Fruit fly (Drosophila melanogaster) whole organism, embryonic: ENCODE data around the gene CG10195.

Experiments
- Atf3 ChIP-seq: fragments of 200-800 bp; sonication (Bioruptor generic); optimal IDR thresholded peaks from 3 replicates; lab custom pipeline; 2016; ENCODE audit warnings: missing biosample characterization, missing genetic modification characterization
- C15 ChIP-seq: fragments of 200-800 bp; sonication (Bioruptor generic); IDR thresholded peaks from 3 replicates; pipeline ENCODE4 v1.3.6; 2022; ENCODE audit warnings: missing biosample characterization, missing genetic modification characterization
- CG10654 ChIP-seq: fragments of 200-800 bp; sonication (Bioruptor generic); optimal IDR thresholded peaks from 2 replicates; lab custom pipeline; 2016; ENCODE audit warnings: missing biosample characterization, missing genetic modification characterization
- CG11085 ChIP-seq: fragments of 200-800 bp; sonication (Bioruptor generic); IDR thresholded peaks from 2 replicates; pipeline ENCODE4 v1.3.6; 2022; ENCODE audit warnings: missing biosample characterization, missing genetic modification characterization
- CG12071 ChIP-seq: fragments of 200-800 bp; sonication (Bioruptor generic); optimal IDR thresholded peaks from 3 replicates; lab custom pipeline; 2018; ENCODE audit warnings: missing biosample characterization, mild to moderate bottlenecking, missing genetic modification characterization
- CG12391 ChIP-seq: fragments of 200-800 bp; sonication (Bioruptor generic); optimal IDR thresholded peaks from 3 replicates; lab custom pipeline; 2018; ENCODE audit warnings: missing biosample characterization, mild to moderate bottlenecking, missing genetic modification characterization, moderate library complexity
- CG15514 ChIP-seq: fragments of 200-800 bp; sonication (Bioruptor generic); optimal IDR thresholded peaks from 3 replicates; lab custom pipeline; 2017; ENCODE audit warnings: missing biosample characterization, missing genetic modification characterization, mild to moderate bottlenecking, moderate library complexity, missing genetic modification reagents
- CG16779 ChIP-seq: fragments of 200-800 bp; sonication (Bioruptor generic); IDR thresholded peaks from 2 replicates; pipeline ENCODE4 v1.3.6; 2022; ENCODE audit warnings: missing biosample characterization, missing genetic modification characterization
- CG16815 ChIP-seq: fragments of 200-800 bp; sonication (Bioruptor generic); optimal IDR thresholded peaks from 3 replicates; lab custom pipeline; 2017; ENCODE audit warnings: missing biosample characterization, mild to moderate bottlenecking, missing genetic modification characterization
- CG18011 ChIP-seq: fragments of 200-800 bp; sonication (Bioruptor generic); optimal IDR thresholded peaks from 2 replicates; lab custom pipeline; 2017; ENCODE audit warnings: missing biosample characterization, missing genetic modification characterization, mild to moderate bottlenecking, moderate library complexity, missing genotype
- CG18619 ChIP-seq: fragments of 200-800 bp; sonication (Bioruptor generic); optimal IDR thresholded peaks from 3 replicates; lab custom pipeline; 2017; ENCODE audit warnings: missing biosample characterization, mild to moderate bottlenecking, missing genetic modification characterization
- CG2116 ChIP-seq: fragments of 200-800 bp; sonication (Bioruptor generic); optimal IDR thresholded peaks from 3 replicates; lab custom pipeline; 2018; ENCODE audit warnings: missing biosample characterization, mild to moderate bottlenecking, missing genetic modification characterization
- CG30020 ChIP-seq: fragments of 200-800 bp; optimal IDR thresholded peaks from 2 replicates; lab custom pipeline; 2019; ENCODE audit warnings: missing biosample characterization, mild to moderate bottlenecking, missing genetic modification characterization, moderate library complexity
- CG33213 ChIP-seq: fragments of 200-800 bp; sonication (Bioruptor generic); optimal IDR thresholded peaks from 3 replicates; lab custom pipeline; 2016; ENCODE audit warnings: missing biosample characterization, missing genetic modification characterization
- CG3407 ChIP-seq: fragments of 200-800 bp; sonication (Bioruptor generic); optimal IDR thresholded peaks from 2 replicates; lab custom pipeline; 2018; ENCODE audit warnings: missing biosample characterization, mild to moderate bottlenecking, missing genetic modification characterization
- CG43689 ChIP-seq: fragments of 200-800 bp; sonication (Bioruptor generic); IDR thresholded peaks from 2 replicates; pipeline ENCODE4 v1.3.6; 2022; ENCODE audit warnings: missing biosample characterization, missing genetic modification characterization
- CG5180 ChIP-seq: fragments of 200-800 bp; sonication (Bioruptor generic); optimal IDR thresholded peaks from 3 replicates; lab custom pipeline; 2017; ENCODE audit warnings: missing biosample characterization, missing genetic modification characterization, mild to moderate bottlenecking, moderate library complexity, missing genetic modification reagents
- CG5953 ChIP-seq: fragments of 200-800 bp; sonication (Bioruptor generic); IDR thresholded peaks from 2 replicates; pipeline ENCODE4 v1.3.6; 2022; ENCODE audit warnings: missing biosample characterization, missing genetic modification characterization
- CG8359 ChIP-seq: fragments of 200-800 bp; sonication (Bioruptor generic); optimal IDR thresholded peaks from 2 replicates; lab custom pipeline; 2017; ENCODE audit warnings: missing biosample characterization, mild to moderate bottlenecking, missing genetic modification characterization, borderline replicate concordance
- CG9215 ChIP-seq: fragments of 200-800 bp; sonication (Bioruptor generic); IDR thresholded peaks from 2 replicates; pipeline ENCODE4 v1.3.6; 2022; ENCODE audit warnings: missing biosample characterization, missing genetic modification characterization
- CoRest ChIP-seq: fragments of 200-800 bp; sonication (Bioruptor generic); optimal IDR thresholded peaks from 3 replicates; lab custom pipeline; 2018; ENCODE audit warnings: missing biosample characterization, mild to moderate bottlenecking, missing genetic modification characterization, moderate library complexity
- Drgx ChIP-seq: fragments of 200-800 bp; sonication (Bioruptor generic); IDR thresholded peaks from 2 replicates; pipeline ENCODE4 v1.3.6; 2022; ENCODE audit warnings: missing biosample characterization, missing genetic modification characterization
- Jarid2 ChIP-seq: fragments of 200-800 bp; sonication (Bioruptor generic); optimal IDR thresholded peaks from 3 replicates; lab custom pipeline; 2017; ENCODE audit warnings: mild to moderate bottlenecking, missing biosample characterization, missing genetic modification reagents, missing genetic modification characterization
- Lpt ChIP-seq: fragments of >200 bp; optimal IDR thresholded peaks from 2 replicates; lab custom pipeline; 2018; ENCODE audit warnings: missing biosample characterization, missing genetic modification characterization
- Meics ChIP-seq: fragments of 200-800 bp; sonication (Bioruptor generic); optimal IDR thresholded peaks from 2 replicates; lab custom pipeline; 2017; ENCODE audit warnings: missing biosample characterization, mild to moderate bottlenecking, missing genetic modification characterization
- NC2β ChIP-seq: fragments of 200-800 bp; sonication (Bioruptor generic); optimal IDR thresholded peaks from 2 replicates; lab custom pipeline; 2016; ENCODE audit warnings: missing biosample characterization, missing genetic modification characterization
- NK7.1 ChIP-seq: fragments of 200-800 bp; sonication (Bioruptor generic); optimal IDR thresholded peaks from 3 replicates; lab custom pipeline; 2016; ENCODE audit warnings: missing biosample characterization, missing genetic modification characterization
- Opbp ChIP-seq: fragments of 200-800 bp; sonication (Bioruptor generic); IDR thresholded peaks from 3 replicates; pipeline ENCODE4 v1.3.6; 2022; ENCODE audit warnings: missing biosample characterization, missing genetic modification characterization; ENCODE audit not compliant: partially characterized antibody
- Six4 ChIP-seq: fragments of 200-800 bp; sonication (Bioruptor generic); optimal IDR thresholded peaks from 2 replicates; lab custom pipeline; 2016; ENCODE audit warnings: missing biosample characterization, missing genetic modification characterization
- Ssrp ChIP-seq: fragments of 200-800 bp; sonication (Bioruptor generic); optimal IDR thresholded peaks from 2 replicates; lab custom pipeline; 2018; ENCODE audit warnings: missing biosample characterization, mild to moderate bottlenecking, missing genetic modification characterization, moderate library complexity
- ato ChIP-seq: fragments of 200-800 bp; sonication (Bioruptor generic); IDR thresholded peaks from 2 replicates; pipeline ENCODE4 v1.3.6; 2022; ENCODE audit warnings: missing biosample characterization, missing genetic modification characterization; ENCODE audit not compliant: partially characterized antibody
- dm ChIP-seq: fragments of 200-800 bp; sonication (Bioruptor generic); optimal IDR thresholded peaks from 3 replicates; lab custom pipeline; 2016; ENCODE audit warnings: missing biosample characterization, missing genetic modification characterization
- dmrt11E ChIP-seq: fragments of 200-800 bp; sonication (Bioruptor generic); optimal IDR thresholded peaks from 3 replicates; lab custom pipeline; 2018; ENCODE audit warnings: missing biosample characterization, mild to moderate bottlenecking, missing genetic modification characterization, moderate library complexity
- ems ChIP-seq: fragments of 200-800 bp; sonication (Bioruptor generic); optimal IDR thresholded peaks from 3 replicates; lab custom pipeline; 2016; ENCODE audit warnings: missing biosample characterization, missing genetic modification characterization
- fd96Cb ChIP-seq: fragments of 200-800 bp; sonication (Bioruptor generic); optimal IDR thresholded peaks from 2 replicates; lab custom pipeline; 2018; ENCODE audit warnings: missing biosample characterization, mild to moderate bottlenecking, missing genetic modification characterization, moderate library complexity
- grn ChIP-seq: fragments of 200-800 bp; sonication (Bioruptor generic); optimal IDR thresholded peaks from 3 replicates; lab custom pipeline; 2017; ENCODE audit warnings: missing biosample characterization, missing genetic modification characterization
- hth ChIP-seq: fragments of >200 bp; optimal IDR thresholded peaks from 2 replicates; lab custom pipeline; 2017; ENCODE audit warnings: inconsistent platforms
- lov ChIP-seq, 2 experiments: fragments of 200-800 bp in 1 of 2; fragments of >200 bp in 1 of 2; sonication (Bioruptor generic) in 1 of 2; IDR thresholded peaks in 1 of 2; optimal IDR thresholded peaks in 1 of 2; 2 replicates in 1 of 2; 3 replicates in 1 of 2; pipeline versions ENCODE4 v1.3.6 to Lab custom; 2017 to 2022; ENCODE audit warnings: missing biosample characterization in 1 of 2, missing genetic modification characterization in 1 of 2
- luna ChIP-seq: fragments of 200-800 bp; sonication (Bioruptor generic); optimal IDR thresholded peaks from 2 replicates; lab custom pipeline; 2016; ENCODE audit warnings: missing biosample characterization, missing genetic modification characterization
- maf-S ChIP-seq: fragments of 200-800 bp; sonication (Bioruptor generic); optimal IDR thresholded peaks from 2 replicates; lab custom pipeline; 2016; ENCODE audit warnings: missing biosample characterization, missing genetic modification characterization
- mld ChIP-seq: fragments of 200-800 bp; sonication (Bioruptor generic); IDR thresholded peaks from 3 replicates; pipeline ENCODE4 v1.3.6; 2022; ENCODE audit warnings: missing biosample characterization, missing genetic modification characterization; ENCODE audit not compliant: partially characterized antibody
- odd ChIP-seq: fragments of 200-800 bp; sonication (Bioruptor generic); optimal IDR thresholded peaks from 2 replicates; lab custom pipeline; 2017; ENCODE audit warnings: missing biosample characterization, mild to moderate bottlenecking, missing genetic modification characterization
- org-1 ChIP-seq: fragments of 200-800 bp; sonication (Bioruptor generic); optimal IDR thresholded peaks from 2 replicates; lab custom pipeline; 2017; ENCODE audit warnings: missing biosample characterization, missing genetic modification characterization
- pfk ChIP-seq: fragments of 200-800 bp; sonication (Bioruptor generic); optimal IDR thresholded peaks from 2 replicates; lab custom pipeline; 2018; ENCODE audit warnings: missing biosample characterization, mild to moderate bottlenecking, missing genetic modification characterization, moderate library complexity
- slbo ChIP-seq: fragments of 200-800 bp; sonication (Bioruptor generic); IDR thresholded peaks from 2 replicates; pipeline ENCODE4 v1.3.6; 2022; ENCODE audit warnings: missing biosample characterization, missing genetic modification characterization
- tll ChIP-seq, 2 experiments: fragments of 200-800 bp in 1 of 2; fragments of >200 bp in 1 of 2; sonication (Bioruptor generic) in 1 of 2; optimal IDR thresholded peaks; 2 replicates each; lab custom pipeline; 2017 to 2019; ENCODE audit warnings: missing biosample characterization in 2 of 2, missing genetic modification characterization in 2 of 2, mild to moderate bottlenecking in 1 of 2, moderate library complexity in 1 of 2
- tna ChIP-seq: fragments of 200-800 bp; sonication (Bioruptor generic); IDR thresholded peaks from 2 replicates; pipeline ENCODE4 v1.3.6; 2022; ENCODE audit warnings: missing biosample characterization, missing genetic modification characterization; ENCODE audit not compliant: partially characterized antibody
- twi ChIP-seq: fragments of 200-800 bp; optimal IDR thresholded peaks from 2 replicates; lab custom pipeline; 2019; ENCODE audit warnings: missing biosample characterization, mild to moderate bottlenecking, missing genetic modification characterization, moderate library complexity
- tx ChIP-seq: fragments of 200-800 bp; sonication (Bioruptor generic); optimal IDR thresholded peaks from 2 replicates; lab custom pipeline; 2016; ENCODE audit warnings: missing biosample characterization, missing genetic modification characterization

Gene CG10195

dm6 chr2L:19533247-19533646 lies 48.7 kb upstream of the CG10195 start, which contains the start of gene CG33116 (continued):
- peak; percentile 40 for TF ChIP-seq Jarid2 (GFP tag; lab: Kevin White, UChicago)
- peak; percentile 66 for TF ChIP-seq CG3407 (GFP tag; lab: Kevin White, UChicago)
- TF ChIP-seq CG43689 (GFP tag; lab: Robert Waterston, UW): peak; percentile 49
- TF ChIP-seq CG16815 (GFP tag; lab: Kevin White, UChicago): peak; percentile 61
- TF ChIP-seq CG30020 (tag; lab: Kevin White, UChicago): peak; percentile 61
- TF ChIP-seq luna (GFP tag; lab: Kevin White, UChicago): peak; percentile 12
- peak; percentile 82 for TF ChIP-seq CG18619 (GFP tag; lab: Kevin White, UChicago)
- peak; percentile 83 for TF ChIP-seq CG33213 (GFP tag; lab: Kevin White, UChicago)
- peak; percentile 70 for TF ChIP-seq CG5953 (GFP tag; lab: Robert Waterston, UW)
- TF ChIP-seq CG2116 (GFP tag; lab: Kevin White, UChicago): peak; percentile 63
- TF ChIP-seq tna (GFP tag; lab: Robert Waterston, UW): no peak
- TF ChIP-seq odd (GFP tag; lab: Kevin White, UChicago): peak; percentile 66
- peak; percentile 79 for TF ChIP-seq CG12071
- no peak for TF ChIP-seq lov (optimal IDR thresholded peaks at IDR 0.05; lab: Kevin White, UChicago)
- TF ChIP-seq lov (GFP tag; IDR thresholded peaks at IDR 0.05; lab: Robert Waterston, UW): peak; percentile 81
- TF ChIP-seq Six4: peak; percentile 73
- TF ChIP-seq C15: 0 out of 3 replicates have a peak, but pooled peaks have one; percentile 22
- peak; percentile 77 for TF ChIP-seq Drgx (GFP tag; lab: Robert Waterston, UW)
- TF ChIP-seq CG8359 (GFP tag; lab: Kevin White, UChicago): peak; percentile 42
- TF ChIP-seq ato: 0 out of 2 replicates have a peak, but pooled peaks have one; percentile 25
- TF ChIP-seq Opbp: peak; percentile 65; the same call in 2 of the 3 replicates
- no peak for TF ChIP-seq mld
- peak; percentile 70 for TF ChIP-seq Atf3
- TF ChIP-seq CG5180 (GFP tag; lab: Kevin White, UChicago): peak; percentile 9
- peak; percentile 23 for TF ChIP-seq pfk (GFP tag; lab: Kevin White, UChicago)
- TF ChIP-seq Meics (GFP tag; lab: Kevin White, UChicago): peak; percentile 82
- TF ChIP-seq CG16779 (GFP tag; lab: Robert Waterston, UW): peak; percentile 87
- peak; percentile 82 for TF ChIP-seq maf-S (GFP tag; lab: Kevin White, UChicago)
- TF ChIP-seq tll (GFP tag; optimal IDR thresholded peaks at IDR 0.05; lab: Kevin White, UChicago): no peak
- peak; percentile 78 for TF ChIP-seq CG15514 (GFP tag; lab: Kevin White, UChicago)
- TF ChIP-seq CG9215 (GFP tag; lab: Robert Waterston, UW): peak; percentile 51; the same call in 1 of the 2 replicates
- TF ChIP-seq CG11085 (GFP tag; lab: Robert Waterston, UW): peak; percentile 71; the same call in 1 of the 2 replicates
- TF ChIP-seq dm (GFP tag; lab: Kevin White, UChicago): peak; percentile 75
- peak; percentile 70 for TF ChIP-seq NK7.1 (GFP tag; lab: Kevin White, UChicago)
- TF ChIP-seq CoRest (tag; lab: Kevin White, UChicago): peak; percentile 80
- TF ChIP-seq twi (tag; lab: Kevin White, UChicago): peak; percentile 64
- TF ChIP-seq dmrt11E (tag; lab: Kevin White, UChicago): peak; percentile 81
- peak; percentile 66 for TF ChIP-seq Ssrp (tag; lab: Kevin White, UChicago)
- TF ChIP-seq hth: no peak
- peak; percentile 72 for TF ChIP-seq fd96Cb
- peak; percentile 83 for TF ChIP-seq ems (GFP tag; lab: Kevin White, UChicago)
- TF ChIP-seq CG18011 (GFP tag; lab: Kevin White, UChicago): peak; percentile 58
- peak; percentile 84 for TF ChIP-seq slbo
- peak; percentile 75 for TF ChIP-seq org-1 (GFP tag; lab: Kevin White, UChicago)
- TF ChIP-seq CG10654 (GFP tag; lab: Kevin White, UChicago): peak; percentile 84
- peak; percentile 79 for TF ChIP-seq tx (GFP tag; lab: Kevin White, UChicago)
- TF ChIP-seq NC2β (GFP tag; lab: Kevin White, UChicago): peak; percentile 84
- no peak for TF ChIP-seq Lpt (GFP tag; lab: Kevin White, UChicago)
- TF ChIP-seq CG12391 (tag; lab: Kevin White, UChicago): peak; percentile 85
- peak; percentile 25 for TF ChIP-seq grn (GFP tag; lab: Kevin White, UChicago)
